Worm (Caenorhabditis elegans): Measurements from ENCODE around the gene Y75B8A.8.
A peak's percentile ranks its signal among the peaks of the same experiment; 100 is the strongest.

The Y75B8A.8 gene

ce11 chrIII:12188236-12188635, 27.7 kb downstream of the Y75B8A.8 start:
- TF ChIP-seq tbx-11 (GFP tag; IDR thresholded peaks at IDR 0.05), result no peak
- TF ChIP-seq sea-1 (GFP tag; conservative IDR thresholded peaks at IDR 0.05), result no peak
- TF ChIP-seq flt-1 (GFP tag; IDR thresholded peaks at IDR 0.05), result no peak
- TF ChIP-seq tra-4 (tag; optimal IDR thresholded peaks at IDR 0.05), result no peak
- no peak for TF ChIP-seq ets-7 (tag; optimal IDR thresholded peaks at IDR 0.05)
- TF ChIP-seq scrt-1 (GFP tag; IDR thresholded peaks at IDR 0.05), result no peak
- no peak for TF ChIP-seq ceh-36 (tag; optimal IDR thresholded peaks at IDR 0.05)
- no peak for TF ChIP-seq aly-1 (tag; optimal IDR thresholded peaks at IDR 0.05)
- no peak for TF ChIP-seq ama-1 (optimal IDR thresholded peaks at IDR 0.05)
- TF ChIP-seq hnd-1 (tag; optimal IDR thresholded peaks at IDR 0.05), result no peak
- TF ChIP-seq ceh-13 (GFP tag; optimal IDR thresholded peaks at IDR 0.05), result no peak

ce11 chrIII:12194190-12194589, 33.6 kb downstream of the Y75B8A.8 start, which contains the start of gene Y75B8A.44:
Gene Y75B8A.44, plus strand, starts transcription at chrIII:12194490.
- TF ChIP-seq pes-1 (GFP tag; IDR thresholded peaks at IDR 0.05) (no peak), tbx-11 (GFP tag; IDR thresholded peaks at IDR 0.05) (no peak), hmg-4 (GFP tag; optimal IDR thresholded peaks at IDR 0.05) (no peak), ceh-36 (tag; optimal IDR thresholded peaks at IDR 0.05) (no peak), tra-4 (tag; optimal IDR thresholded peaks at IDR 0.05) (no peak), aly-1 (tag; optimal IDR thresholded peaks at IDR 0.05) (no peak), sea-1 (GFP tag; conservative IDR thresholded peaks at IDR 0.05) (no peak), tbx-37 (GFP tag; conservative IDR thresholded peaks at IDR 0.05) (no peak), ama-1 (optimal IDR thresholded peaks at IDR 0.05) (no peak), hnd-1 (tag; optimal IDR thresholded peaks at IDR 0.05) (no peak), B0310.2 (tag; optimal IDR thresholded peaks at IDR 0.05) (no peak), F13C5.2 (tag; optimal IDR thresholded peaks at IDR 0.05) (no peak), ets-7 (tag; optimal IDR thresholded peaks at IDR 0.05) (no peak), ceh-13 (GFP tag; optimal IDR thresholded peaks at IDR 0.05) (no peak), hmbx-1 (tag; optimal IDR thresholded peaks at IDR 0.05) (no peak), flt-1 (GFP tag; IDR thresholded peaks at IDR 0.05) (no peak), scrt-1 (GFP tag; IDR thresholded peaks at IDR 0.05) (no peak)

ce11 chrIII:12195991-12196390, 35.4 kb downstream of the Y75B8A.8 start:
- TF ChIP-seq flt-1 (GFP tag; IDR thresholded peaks at IDR 0.05) (no peak), ceh-36 (tag; optimal IDR thresholded peaks at IDR 0.05) (peak; percentile 79)

ce11 chrIII:12198135-12198534, 37.6 kb downstream of the Y75B8A.8 start:
- no peak for TF ChIP-seq aly-1 (tag; optimal IDR thresholded peaks at IDR 0.05)
- TF ChIP-seq B0310.2 (tag; optimal IDR thresholded peaks at IDR 0.05), result no peak
- no peak for TF ChIP-seq hmg-4 (GFP tag; optimal IDR thresholded peaks at IDR 0.05)
- no peak for TF ChIP-seq pes-1 (GFP tag; IDR thresholded peaks at IDR 0.05)
- no peak for TF ChIP-seq hmbx-1 (tag; optimal IDR thresholded peaks at IDR 0.05)
- TF ChIP-seq hnd-1 (tag; optimal IDR thresholded peaks at IDR 0.05), result no peak
- no peak for TF ChIP-seq tbx-11 (GFP tag; IDR thresholded peaks at IDR 0.05)
- TF ChIP-seq ets-7 (tag; optimal IDR thresholded peaks at IDR 0.05), result no peak
- TF ChIP-seq ceh-13 (GFP tag; optimal IDR thresholded peaks at IDR 0.05), result no peak
- TF ChIP-seq sea-1 (GFP tag; conservative IDR thresholded peaks at IDR 0.05), result no peak
- no peak for TF ChIP-seq scrt-1 (GFP tag; IDR thresholded peaks at IDR 0.05)
- no peak for TF ChIP-seq tra-4 (tag; optimal IDR thresholded peaks at IDR 0.05)
- TF ChIP-seq tbx-37 (GFP tag; conservative IDR thresholded peaks at IDR 0.05), result no peak
- no peak for TF ChIP-seq ceh-36 (tag; optimal IDR thresholded peaks at IDR 0.05)
- TF ChIP-seq ama-1 (optimal IDR thresholded peaks at IDR 0.05), result no peak
- TF ChIP-seq F13C5.2 (tag; optimal IDR thresholded peaks at IDR 0.05), result no peak
- no peak for TF ChIP-seq flt-1 (GFP tag; IDR thresholded peaks at IDR 0.05)

- TF ChIP-seq F13C5.2 (tag; optimal IDR thresholded peaks at IDR 0.05) (no peak), flt-1 (GFP tag; IDR thresholded peaks at IDR 0.05) (no peak), hnd-1 (tag; optimal IDR thresholded peaks at IDR 0.05) (no peak), ceh-36 (tag; optimal IDR thresholded peaks at IDR 0.05) (no peak), tbx-11 (GFP tag; IDR thresholded peaks at IDR 0.05) (no peak), sea-1 (GFP tag; conservative IDR thresholded peaks at IDR 0.05) (no peak), scrt-1 (GFP tag; IDR thresholded peaks at IDR 0.05) (no peak), tbx-37 (GFP tag; conservative IDR thresholded peaks at IDR 0.05) (no peak), aly-1 (tag; optimal IDR thresholded peaks at IDR 0.05) (no peak), tra-4 (tag; optimal IDR thresholded peaks at IDR 0.05) (no peak)
Measured at ce11 chrIII:12202437-12202836, 41.9 kb downstream of the Y75B8A.8 start, which contains the start of gene osm-12. Gene osm-12, minus strand, starts transcription at chrIII:12202537.

ce11 chrIII:12205271-12205670, 44.7 kb downstream of the Y75B8A.8 start:
- TF ChIP-seq pes-1 (GFP tag; IDR thresholded peaks at IDR 0.05) (no peak), flt-1 (GFP tag; IDR thresholded peaks at IDR 0.05) (no peak), scrt-1 (GFP tag; IDR thresholded peaks at IDR 0.05) (no peak), hmg-4 (GFP tag; optimal IDR thresholded peaks at IDR 0.05) (no peak), tbx-37 (GFP tag; conservative IDR thresholded peaks at IDR 0.05) (no peak), ceh-36 (tag; optimal IDR thresholded peaks at IDR 0.05) (no peak), B0310.2 (tag; optimal IDR thresholded peaks at IDR 0.05) (no peak), sea-1 (GFP tag; conservative IDR thresholded peaks at IDR 0.05) (no peak), F13C5.2 (tag; optimal IDR thresholded peaks at IDR 0.05) (no peak), ama-1 (optimal IDR thresholded peaks at IDR 0.05) (no peak), tra-4 (tag; optimal IDR thresholded peaks at IDR 0.05) (no peak), tbx-11 (GFP tag; IDR thresholded peaks at IDR 0.05) (no peak), ceh-13 (GFP tag; optimal IDR thresholded peaks at IDR 0.05) (no peak), aly-1 (tag; optimal IDR thresholded peaks at IDR 0.05) (no peak), hmbx-1 (tag; optimal IDR thresholded peaks at IDR 0.05) (no peak), ets-7 (tag; optimal IDR thresholded peaks at IDR 0.05) (no peak), hnd-1 (tag; optimal IDR thresholded peaks at IDR 0.05) (no peak)

- TF ChIP-seq sea-1 (GFP tag; conservative IDR thresholded peaks at IDR 0.05), result no peak
Measured at ce11 chrIII:12207574-12207973, 47.0 kb downstream of the Y75B8A.8 start.

ce11 chrIII:12215596-12215995, 55.0 kb downstream of the Y75B8A.8 start, which contains the start of gene Y75B8A.13:
Gene Y75B8A.13, minus strand, starts transcription at chrIII:12215696.
- TF ChIP-seq sea-1 (GFP tag; conservative IDR thresholded peaks at IDR 0.05) (no peak), aly-1 (tag; optimal IDR thresholded peaks at IDR 0.05) (no peak), ceh-13 (GFP tag; optimal IDR thresholded peaks at IDR 0.05) (no peak), tra-4 (tag; optimal IDR thresholded peaks at IDR 0.05) (no peak), hmbx-1 (tag; optimal IDR thresholded peaks at IDR 0.05) (no peak), ama-1 (optimal IDR thresholded peaks at IDR 0.05) (no peak), tbx-37 (GFP tag; conservative IDR thresholded peaks at IDR 0.05) (no peak), ceh-36 (tag; optimal IDR thresholded peaks at IDR 0.05) (no peak), ets-7 (tag; optimal IDR thresholded peaks at IDR 0.05) (no peak), hnd-1 (tag; optimal IDR thresholded peaks at IDR 0.05) (no peak), pes-1 (GFP tag; IDR thresholded peaks at IDR 0.05) (no peak), flt-1 (GFP tag; IDR thresholded peaks at IDR 0.05) (no peak), hmg-4 (GFP tag; optimal IDR thresholded peaks at IDR 0.05) (no peak), scrt-1 (GFP tag; IDR thresholded peaks at IDR 0.05) (no peak), F13C5.2 (tag; optimal IDR thresholded peaks at IDR 0.05) (no peak), B0310.2 (tag; optimal IDR thresholded peaks at IDR 0.05) (no peak), tbx-11 (GFP tag; IDR thresholded peaks at IDR 0.05) (no peak)

All from whole organism, early embryonic.